Fruit fly (Drosophila melanogaster): ENCODE measurements around the gene sov.

The sov gene

dm6 chrX:6744088-6744487 lies 12.0 kb upstream of the sov start, which contains the start of gene RpL17 (continued):
- no peak for TF ChIP-seq sna (GFP tag; IDR thresholded peaks at IDR 0.05; ENCODE audit: partially characterized antibody)
- TF ChIP-seq CG1603 (tag; optimal IDR thresholded peaks at IDR 0.05): peak; percentile 94
- peak; percentile 88 for TF ChIP-seq CG3407 (GFP tag; optimal IDR thresholded peaks at IDR 0.05)
- TF ChIP-seq ERR (GFP tag; optimal IDR thresholded peaks at IDR 0.05): peak; percentile 75
- peak; percentile 79 for TF ChIP-seq CG15601 (tag; optimal IDR thresholded peaks at IDR 0.05)
- peak; percentile 76 for TF ChIP-seq CG14710 (tag; optimal IDR thresholded peaks at IDR 0.05)
- peak; percentile 89 for TF ChIP-seq CG9932 (GFP tag; IDR thresholded peaks at IDR 0.05)
- TF ChIP-seq CG3847 (GFP tag; IDR thresholded peaks at IDR 0.05): peak; percentile 92
- peak; percentile 50; the same call in 1 of the 3 replicates for TF ChIP-seq CG2889 (GFP tag; IDR thresholded peaks at IDR 0.05)
- peak; percentile 64; the same call in 1 of the 2 replicates for TF ChIP-seq danr (GFP tag; IDR thresholded peaks at IDR 0.05)
- peak; percentile 74 for TF ChIP-seq nom (GFP tag; optimal IDR thresholded peaks at IDR 0.05)
- TF ChIP-seq CG1832 (GFP tag; optimal IDR thresholded peaks at IDR 0.05): no peak
- no peak for TF ChIP-seq h (optimal IDR thresholded peaks at IDR 0.05)
- TF ChIP-seq CG10959 (GFP tag; IDR thresholded peaks at IDR 0.05): peak; percentile 67
- TF ChIP-seq tgo (GFP tag; IDR thresholded peaks at IDR 0.05): peak; percentile 78
- TF ChIP-seq Dip2 (GFP tag; IDR thresholded peaks at IDR 0.05): no peak
- peak; percentile 33 for TF ChIP-seq ab (GFP tag; optimal IDR thresholded peaks at IDR 0.05)
- TF ChIP-seq bigmax (GFP tag; optimal IDR thresholded peaks at IDR 0.05): no peak
- TF ChIP-seq ato (GFP tag; IDR thresholded peaks at IDR 0.05; ENCODE audit: partially characterized antibody): no peak
- peak; percentile 62; the same call in 1 of the 2 replicates for TF ChIP-seq CG1024 (GFP tag; IDR thresholded peaks at IDR 0.05)
- peak; percentile 84 for TF ChIP-seq repo (GFP tag; optimal IDR thresholded peaks at IDR 0.05)
- peak; percentile 73 for TF ChIP-seq klu (GFP tag; IDR thresholded peaks at IDR 0.05)
- TF ChIP-seq ase (GFP tag; IDR thresholded peaks at IDR 0.05): peak; percentile 87
- peak; percentile 68 for TF ChIP-seq CG4854 (GFP tag; optimal IDR thresholded peaks at IDR 0.05)
- peak; percentile 52 for TF ChIP-seq kah (GFP tag; optimal IDR thresholded peaks at IDR 0.05)
- peak; percentile 81 for TF ChIP-seq CG1529 (GFP tag; optimal IDR thresholded peaks at IDR 0.05)
- no peak for TF ChIP-seq cad (GFP tag; optimal IDR thresholded peaks at IDR 0.05)
- TF ChIP-seq pfk (GFP tag; optimal IDR thresholded peaks at IDR 0.05): peak; percentile 70
- peak; percentile 84 for TF ChIP-seq zfh2 (GFP tag; optimal IDR thresholded peaks at IDR 0.05)
- TF ChIP-seq Lpt (GFP tag; optimal IDR thresholded peaks at IDR 0.05): no peak
- peak; percentile 61 for TF ChIP-seq CG10979 (tag; optimal IDR thresholded peaks at IDR 0.05)
- peak; percentile 63 for TF ChIP-seq pnt (GFP tag; optimal IDR thresholded peaks at IDR 0.05)
- peak; percentile 84 for TF ChIP-seq CG16779 (GFP tag; IDR thresholded peaks at IDR 0.05)
- no peak for TF ChIP-seq jigr1 (GFP tag; IDR thresholded peaks at IDR 0.05)
- TF ChIP-seq Antp (GFP tag; optimal IDR thresholded peaks at IDR 0.05): peak; percentile 80
- peak; percentile 42 for TF ChIP-seq CG18262 (tag; optimal IDR thresholded peaks at IDR 0.05)
- TF ChIP-seq NFAT (GFP tag; IDR thresholded peaks at IDR 0.05): peak; percentile 83
- TF ChIP-seq CG11723 (GFP tag; optimal IDR thresholded peaks at IDR 0.05): peak; percentile 87
- no peak for TF ChIP-seq crol (GFP tag; IDR thresholded peaks at IDR 0.05)
- peak; percentile 53 for TF ChIP-seq CG17802 (tag; optimal IDR thresholded peaks at IDR 0.05)
- TF ChIP-seq kni (GFP tag; optimal IDR thresholded peaks at IDR 0.05): peak; percentile 65
- TF ChIP-seq odd (GFP tag; optimal IDR thresholded peaks at IDR 0.05): peak; percentile 90
- TF ChIP-seq CG2202 (tag; optimal IDR thresholded peaks at IDR 0.05): peak; percentile 77
- peak in 1 of 2 experiments; percentile 45 for TF ChIP-seq Hr78 (GFP tag; optimal IDR thresholded peaks at IDR 0.05)
- no peak for TF ChIP-seq Tbp (GFP tag; optimal IDR thresholded peaks at IDR 0.05)
- TF ChIP-seq trh (GFP tag; optimal IDR thresholded peaks at IDR 0.05): peak; percentile 68
- TF ChIP-seq amos (GFP tag; IDR thresholded peaks at IDR 0.05; ENCODE audit: partially characterized antibody): peak; percentile 54; the same call in 1 of the 2 replicates
- no peak for TF ChIP-seq sd (tag; optimal IDR thresholded peaks at IDR 0.05)
- TF ChIP-seq Neu2 (GFP tag; optimal IDR thresholded peaks at IDR 0.05; ENCODE audit: borderline replicate concordance): no peak
- peak; percentile 41 for TF ChIP-seq CG4820 (GFP tag; optimal IDR thresholded peaks at IDR 0.05)
- TF ChIP-seq usp (GFP tag; optimal IDR thresholded peaks at IDR 0.05): no peak
- peak; percentile 34 for TF ChIP-seq kay (GFP tag; optimal IDR thresholded peaks at IDR 0.05)
